Fruit fly (Drosophila melanogaster) whole organism, wandering third instar larva: ENCODE measurements around the gene cpb.

Experiments used
- Abd-B ChIP-seq: fragments of >200 bp; optimal IDR thresholded peaks from 2 replicates; lab custom pipeline; 2017; ENCODE audit warnings: missing biosample characterization, missing genetic modification characterization
- CG32264 ChIP-seq: fragments of 200-800 bp; sonication (Bioruptor generic); optimal IDR thresholded peaks from 2 replicates; lab custom pipeline; 2016; ENCODE audit warnings: missing biosample characterization, missing genetic modification characterization
- CrebA ChIP-seq: fragments of 200-800 bp; sonication (Bioruptor generic); optimal IDR thresholded peaks from 2 replicates; lab custom pipeline; 2016; ENCODE audit warnings: missing biosample characterization, mild to moderate bottlenecking, missing genetic modification characterization, borderline replicate concordance
- Dif ChIP-seq: fragments of 200-275, 200-300 bp; sonication (Bioruptor generic); optimal IDR thresholded peaks from 2 replicates; lab custom pipeline; 2018; ENCODE audit warnings: missing biosample characterization, missing genetic modification characterization; ENCODE audit not compliant: partially characterized antibody
- HLH106 ChIP-seq: fragments of 200-800 bp; optimal IDR thresholded peaks from 3 replicates; lab custom pipeline; 2019; ENCODE audit warnings: missing biosample characterization, mild to moderate bottlenecking, missing genetic modification characterization, moderate library complexity
- Hnf4 ChIP-seq: fragments of 200-800 bp; sonication (Bioruptor generic); optimal IDR thresholded peaks from 2 replicates; lab custom pipeline; 2016; ENCODE audit warnings: missing biosample characterization, mild to moderate bottlenecking, missing genetic modification characterization
- Hr83 ChIP-seq: fragments of 200-300 bp; sonication (Bioruptor generic); optimal IDR thresholded peaks from 2 replicates; lab custom pipeline; 2016; ENCODE audit warnings: missing biosample characterization, mild to moderate bottlenecking, missing genetic modification characterization, moderate library complexity; ENCODE audit not compliant: poor library complexity, severe bottlenecking
- Jra ChIP-seq: sonication (Bioruptor generic); optimal IDR thresholded peaks from 2 replicates; lab custom pipeline; 2016; ENCODE audit warnings: missing biosample characterization, missing genetic modification characterization
- Mio ChIP-seq: sonication (Bioruptor generic); optimal IDR thresholded peaks from 2 replicates; lab custom pipeline; 2016; ENCODE audit warnings: missing biosample characterization, missing genetic modification characterization
- Myc ChIP-seq: fragments of >200 bp; optimal IDR thresholded peaks from 2 replicates; lab custom pipeline; 2017
- Rel ChIP-seq, 2 experiments: fragments of 200-800 bp; sonication (Bioruptor generic) in 1 of 2; optimal IDR thresholded peaks; 2 replicates in 1 of 2; 3 replicates in 1 of 2; lab custom pipeline; 2016 to 2019; ENCODE audit warnings: mild to moderate bottlenecking in 2 of 2, missing biosample characterization in 2 of 2, missing genetic modification characterization in 2 of 2, moderate library complexity in 1 of 2
- Sp1 ChIP-seq: fragments of 200-800 bp; sonication (Bioruptor generic); optimal IDR thresholded peaks from 3 replicates; lab custom pipeline; 2019; ENCODE audit warnings: missing biosample characterization, mild to moderate bottlenecking, missing genetic modification characterization, moderate library complexity
- Vsx2 ChIP-seq: fragments of 200-300, 225-300 bp; sonication (Bioruptor generic); optimal IDR thresholded peaks from 2 replicates; lab custom pipeline; 2018; ENCODE audit warnings: missing biosample characterization, missing genetic modification characterization; ENCODE audit not compliant: partially characterized antibody
- br ChIP-seq: fragments of 200-800 bp; sonication (Bioruptor generic); optimal IDR thresholded peaks from 2 replicates; lab custom pipeline; 2016; ENCODE audit warnings: missing biosample characterization, missing genetic modification characterization
- brk ChIP-seq: fragments of 200-800 bp; sonication (Bioruptor generic); optimal IDR thresholded peaks from 2 replicates; lab custom pipeline; 2016; ENCODE audit warnings: missing biosample characterization, mild to moderate bottlenecking, missing genetic modification characterization
- dl ChIP-seq, 2 experiments: fragments of 175-275, 200-275 bp in 1 of 2; fragments of 200-275 bp in 1 of 2; sonication (Bioruptor generic); optimal IDR thresholded peaks; lab custom pipeline; 2018; ENCODE audit warnings: mild to moderate bottlenecking in 2 of 2, missing biosample characterization in 2 of 2, missing genetic modification characterization in 2 of 2, moderate library complexity in 2 of 2; ENCODE audit not compliant: partially characterized antibody in 2 of 2, insufficient read depth in 1 of 2
- dmrt93B ChIP-seq: fragments of 200-800 bp; sonication (Bioruptor generic); optimal IDR thresholded peaks from 2 replicates; lab custom pipeline; 2018; ENCODE audit warnings: missing biosample characterization, mild to moderate bottlenecking, missing genetic modification characterization
- dsf ChIP-seq: sonication (Bioruptor generic); optimal IDR thresholded peaks from 2 replicates; lab custom pipeline; 2016; ENCODE audit warnings: missing biosample characterization, missing genetic modification characterization, borderline replicate concordance
- ey ChIP-seq: fragments of 200-800 bp; sonication (Bioruptor generic); optimal IDR thresholded peaks from 2 replicates; lab custom pipeline; 2016; ENCODE audit warnings: missing biosample characterization, missing genetic modification characterization
- foxo ChIP-seq, 2 experiments: fragments of 200-800 bp; sonication (Bioruptor generic); optimal IDR thresholded peaks; 2 replicates in 1 of 2; 3 replicates in 1 of 2; lab custom pipeline; 2016 to 2017; ENCODE audit warnings: missing biosample characterization in 2 of 2, missing genetic modification characterization in 2 of 2
- fru ChIP-seq: fragments of 200-800 bp; sonication (Bioruptor generic); optimal IDR thresholded peaks from 3 replicates; lab custom pipeline; 2016; ENCODE audit warnings: missing biosample characterization, mild to moderate bottlenecking, missing genetic modification characterization
- h ChIP-seq: fragments of 200-800 bp; sonication (Bioruptor generic); optimal IDR thresholded peaks from 3 replicates; lab custom pipeline; 2016; ENCODE audit warnings: missing biosample characterization, mild to moderate bottlenecking, missing genetic modification characterization
- lola ChIP-seq: fragments of >200 bp; optimal IDR thresholded peaks from 2 replicates; lab custom pipeline; 2017; ENCODE audit warnings: missing biosample characterization, missing genetic modification characterization
- pan ChIP-seq: fragments of >200 bp; optimal IDR thresholded peaks from 2 replicates; lab custom pipeline; 2017
- psq ChIP-seq: fragments of 200-800 bp; sonication (Bioruptor generic); optimal IDR thresholded peaks from 3 replicates; lab custom pipeline; 2017; ENCODE audit warnings: missing biosample characterization, mild to moderate bottlenecking, missing genetic modification characterization, moderate library complexity
- rgr ChIP-seq: fragments of 200-800 bp; sonication (Bioruptor generic); optimal IDR thresholded peaks from 3 replicates; lab custom pipeline; 2016; ENCODE audit warnings: missing biosample characterization, mild to moderate bottlenecking, missing genetic modification characterization
- sv ChIP-seq: fragments of 200-800 bp; sonication (Bioruptor generic); optimal IDR thresholded peaks from 3 replicates; lab custom pipeline; 2016; ENCODE audit warnings: missing biosample characterization, missing genetic modification characterization
- usp ChIP-seq: fragments of >200 bp; optimal IDR thresholded peaks from 2 replicates; lab custom pipeline; 2017; ENCODE audit warnings: missing biosample characterization, missing genetic modification characterization
- woc ChIP-seq: sonication (Bioruptor generic); optimal IDR thresholded peaks from 2 replicates; lab custom pipeline; 2016; ENCODE audit warnings: missing biosample characterization, mild to moderate bottlenecking, missing genetic modification characterization

Gene cpb

DNA sequence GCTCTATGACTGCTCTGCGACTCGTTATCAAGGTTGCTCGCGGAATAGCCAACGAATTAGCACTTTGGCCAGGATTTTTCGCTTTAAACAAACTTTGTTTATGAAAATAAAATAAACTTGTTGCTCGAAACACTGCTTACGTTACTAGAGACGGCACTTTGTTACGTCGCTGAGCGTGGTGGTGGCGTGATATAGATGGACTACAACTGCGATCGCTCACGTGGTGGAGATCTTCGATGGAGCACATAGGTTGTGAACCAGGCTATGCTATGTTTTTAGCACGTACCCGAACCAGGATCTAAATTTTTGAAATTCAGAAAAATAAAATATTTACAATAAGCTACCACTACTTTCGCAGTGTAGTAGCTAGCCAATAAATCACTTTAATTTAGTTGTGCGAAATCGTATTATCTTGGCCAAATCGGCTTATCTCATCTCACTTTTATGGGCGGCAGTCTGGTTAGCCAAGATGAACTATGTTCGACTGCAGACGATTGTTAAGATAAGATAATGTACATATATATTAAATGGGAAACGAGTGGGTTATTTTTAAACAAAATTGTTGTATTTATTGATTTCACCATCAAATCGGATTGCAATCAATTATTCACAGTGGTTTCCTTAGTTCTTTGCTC, 11.1 kb downstream of the cpb start, which contains the start of gene frtz:
Gene frtz (minus strand): TSS at position 153 of the 635 bp plus-strand sequence.
- TF ChIP-seq Hr83 (peak; percentile 62), CrebA (GFP tag; lab: Kevin White, UChicago) (no peak), Myc (lab: Kevin White, UChicago) (peak; percentile 87), CG32264 (GFP tag; lab: Kevin White, UChicago) (no peak), h (GFP tag; lab: Kevin White, UChicago) (peak; percentile 30), Vsx2 (GFP tag; lab: Kevin White, UChicago) (no peak), brk (GFP tag; lab: Kevin White, UChicago) (no peak), sv (GFP tag; lab: Kevin White, UChicago) (no peak)

DNA sequence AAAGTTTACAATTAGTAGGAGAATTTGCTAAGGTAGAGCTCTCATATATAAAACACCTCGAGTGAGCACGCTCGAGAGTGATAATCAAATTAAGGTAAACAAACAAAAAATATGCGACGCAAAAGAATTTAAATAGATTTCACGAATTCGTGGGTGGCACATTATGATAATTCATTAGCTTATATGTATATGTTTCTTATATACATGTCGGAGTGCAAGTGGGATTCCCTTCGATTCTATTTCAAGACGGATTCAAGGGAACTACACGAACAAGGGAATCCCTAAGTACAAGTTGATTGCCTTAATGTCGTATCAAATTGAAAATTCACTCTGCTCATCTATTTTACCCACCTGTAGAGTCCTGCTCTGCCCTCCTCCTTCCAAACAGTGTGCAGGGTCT, 12.5 kb downstream of the cpb start:
- TF ChIP-seq Rel (GFP tag; optimal IDR thresholded peaks at IDR 0.05; lab: Kevin White, UChicago) = no peak
- peak; percentile 90 for TF ChIP-seq Rel (tag; optimal IDR thresholded peaks at IDR 0.05; lab: Kevin White, UChicago)
- TF ChIP-seq psq (GFP tag; lab: Kevin White, UChicago) = no peak

DNA sequence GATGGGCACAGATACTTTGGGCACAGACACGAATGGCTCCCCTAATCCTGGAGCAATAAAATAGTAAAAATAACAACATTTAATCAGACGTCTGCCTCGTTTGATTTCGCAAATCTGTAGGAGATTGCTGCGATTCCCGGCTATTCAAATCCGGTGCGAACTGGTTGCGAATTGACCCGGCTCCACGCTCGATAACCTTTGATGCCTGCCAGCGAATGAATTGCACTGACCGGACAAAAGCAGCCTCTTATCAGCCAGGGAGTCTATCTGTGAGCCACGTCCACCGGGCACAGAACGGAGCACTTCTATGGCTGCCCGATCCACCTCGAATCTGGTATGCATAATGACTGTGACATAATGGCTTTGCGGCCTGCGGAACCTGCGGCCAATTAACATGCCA, 15.3 kb downstream of the cpb start:
- TF ChIP-seq Hnf4 (GFP tag; lab: Kevin White, UChicago) (no peak), Rel (GFP tag; optimal IDR thresholded peaks at IDR 0.05; lab: Kevin White, UChicago) (no peak), Rel (tag; optimal IDR thresholded peaks at IDR 0.05; lab: Kevin White, UChicago) (peak; percentile 41), foxo (GFP tag; optimal IDR thresholded peaks at IDR 0.05; lab: Kevin White, UChicago) (no peak), Abd-B (GFP tag; lab: Kevin White, UChicago) (no peak), usp (GFP tag; lab: Kevin White, UChicago) (no peak), h (GFP tag; lab: Kevin White, UChicago) (no peak), lola (GFP tag; lab: Kevin White, UChicago) (no peak)
- TF ChIP-seq, all 38 proteins: peak for 1

DNA sequence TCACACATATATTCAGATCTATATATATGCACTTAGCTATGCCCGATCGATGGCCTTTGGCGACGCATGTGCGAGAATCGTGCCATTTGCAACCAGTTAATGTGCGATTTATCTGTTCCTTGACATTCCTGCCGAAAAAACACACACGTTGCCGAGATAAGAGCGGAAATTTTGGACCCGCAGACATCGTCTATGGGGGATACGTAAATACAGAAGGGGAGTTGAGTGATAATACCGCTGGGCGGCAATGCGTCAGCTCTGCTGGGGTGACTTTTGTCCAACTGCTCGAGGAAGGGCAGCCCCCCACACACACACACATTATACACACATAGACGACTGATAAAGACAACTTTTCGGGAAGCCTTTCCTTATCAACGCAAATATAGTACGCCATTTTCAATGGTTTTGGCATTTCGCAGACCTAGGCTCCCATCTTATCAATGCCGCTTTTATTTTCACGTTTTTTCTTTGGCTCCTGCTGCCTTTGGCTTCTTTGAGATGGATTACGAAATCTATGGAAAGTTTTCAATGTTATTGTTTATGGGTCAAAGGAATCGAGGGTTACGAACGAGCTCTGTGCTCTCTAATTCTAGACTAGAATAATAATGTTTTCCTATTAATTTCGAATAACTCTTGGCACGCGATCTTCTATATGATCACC, 16.3 kb downstream of the cpb start:
- TF ChIP-seq h (GFP tag; lab: Kevin White, UChicago) = peak; percentile 81
- TF ChIP-seq ey (GFP tag; lab: Kevin White, UChicago) = no peak
- no peak for TF ChIP-seq psq (GFP tag; lab: Kevin White, UChicago)
- peak; percentile 26 for TF ChIP-seq HLH106
- no peak for TF ChIP-seq pan (lab: Kevin White, UChicago)
- no peak for TF ChIP-seq brk (GFP tag; lab: Kevin White, UChicago)
- no peak for TF ChIP-seq fru (GFP tag; lab: Kevin White, UChicago)
- TF ChIP-seq Rel (GFP tag; optimal IDR thresholded peaks at IDR 0.05; lab: Kevin White, UChicago) = no peak
- peak; percentile 90 for TF ChIP-seq Rel (tag; optimal IDR thresholded peaks at IDR 0.05; lab: Kevin White, UChicago)

DNA sequence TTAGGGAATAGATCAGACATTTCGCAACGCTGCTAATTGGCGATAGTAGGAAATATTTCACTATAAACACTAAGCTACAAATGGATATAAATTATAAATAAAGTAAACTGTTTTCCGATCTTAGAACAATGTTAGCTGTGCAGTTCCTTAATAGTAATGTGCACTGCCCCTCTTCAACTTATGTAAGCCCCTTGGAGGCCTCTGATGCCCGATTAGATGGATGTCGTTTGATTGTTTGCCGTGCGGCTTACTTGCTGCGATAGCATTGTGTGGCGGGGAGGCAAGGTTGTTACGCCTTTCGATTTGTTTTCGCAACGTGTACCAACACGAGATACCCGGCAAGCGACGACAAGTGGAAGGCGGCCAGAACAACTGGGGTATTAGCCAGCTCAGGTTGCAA, 17.6 kb downstream of the cpb start:
- TF ChIP-seq ey (GFP tag; lab: Kevin White, UChicago) (no peak), foxo (GFP tag; optimal IDR thresholded peaks at IDR 0.05; lab: Kevin White, UChicago) (no peak), Dif (GFP tag; lab: Kevin White, UChicago) (no peak), CrebA (GFP tag; lab: Kevin White, UChicago) (no peak), br (GFP tag; lab: Kevin White, UChicago) (no peak), Rel (GFP tag; optimal IDR thresholded peaks at IDR 0.05; lab: Kevin White, UChicago) (no peak), Rel (tag; optimal IDR thresholded peaks at IDR 0.05; lab: Kevin White, UChicago) (no peak), rgr (no peak), dsf (GFP tag; lab: Kevin White, UChicago) (no peak), Mio (no peak), woc (GFP tag; lab: Kevin White, UChicago) (no peak), dmrt93B (GFP tag; lab: Kevin White, UChicago) (no peak), dl (GFP tag; optimal IDR thresholded peaks at IDR 0.05; lab: Kevin White, UChicago; ENCODE audit: insufficient read depth in 1 of 2, partially characterized antibody in 2 of 2) (no peak), HLH106 (no peak), lola (GFP tag; lab: Kevin White, UChicago) (no peak), sv (GFP tag; lab: Kevin White, UChicago) (no peak), h (GFP tag; lab: Kevin White, UChicago) (no peak), Sp1 (GFP tag; lab: Kevin White, UChicago) (no peak), Jra (GFP tag; lab: Kevin White, UChicago) (no peak)
